Worm (Caenorhabditis elegans) whole organism, young adult: ENCODE measurements around the gene fbxc-43.

Experiments used
- D2030.7 ChIP-seq: fragments of 200-800 bp; sonication (Bioruptor generic); IDR thresholded peaks from 2 replicates; pipeline ENCODE4 v1.3.6; 2022; ENCODE audit warnings: missing genetic modification reagents, missing genetic modification characterization, missing compliant biosample characterization
- F57C9.4 ChIP-seq: sonication (generic microtip); optimal IDR thresholded peaks from 2 replicates; lab custom pipeline; 2017; ENCODE audit warnings: mild to moderate bottlenecking, missing genetic modification characterization, missing compliant biosample characterization
- dpl-1 ChIP-seq: fragments of 150-350 bp; optimal IDR thresholded peaks from 2 replicates; lab custom pipeline; 2014; ENCODE audit warnings: missing biosample characterization, missing genetic modification reagents, missing genetic modification characterization
- hlh-26 ChIP-seq: fragments of 200-800 bp; sonication (Bioruptor generic); conservative IDR thresholded peaks from 2 replicates; pipeline ENCODE4 v1.3.6; 2022; ENCODE audit warnings: missing genetic modification reagents, missing genetic modification characterization, missing compliant biosample characterization
- let-526 ChIP-seq: fragments of 200-800 bp; sonication (Bioruptor generic); IDR thresholded peaks from 2 replicates; pipeline ENCODE4 v1.3.6; 2022; ENCODE audit warnings: missing genetic modification reagents, missing genetic modification characterization, missing compliant biosample characterization
- ztf-22 ChIP-seq: fragments of 200-800 bp; sonication (Bioruptor generic); optimal IDR thresholded peaks from 2 replicates; lab custom pipeline; 2018; ENCODE audit warnings: mild to moderate bottlenecking, missing genetic modification characterization, moderate library complexity, missing compliant biosample characterization

DNA sequence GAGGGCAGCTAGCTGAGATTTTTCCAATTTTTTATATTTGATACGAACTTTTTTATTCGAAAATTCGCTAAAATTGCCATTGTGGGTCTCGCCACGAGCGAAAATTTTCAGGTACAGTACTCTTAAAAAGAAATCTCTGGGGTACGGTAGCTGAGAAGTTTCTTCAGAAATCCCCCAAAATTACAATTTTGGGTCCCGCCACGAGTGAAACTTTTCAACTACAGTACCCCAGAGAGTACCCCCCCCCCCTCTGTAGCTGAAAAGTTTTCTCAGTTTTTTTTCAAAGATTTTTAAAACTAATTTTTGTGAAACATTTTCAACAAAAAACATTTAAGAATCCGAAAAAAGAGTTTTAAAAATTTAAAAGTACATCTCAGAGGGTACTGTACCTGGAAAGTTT lies 9.2 kb upstream of the fbxc-43 start:
- no peak for TF ChIP-seq ztf-22 (GFP tag; lab: Kevin White, UChicago)
- no peak for TF ChIP-seq dpl-1 (GFP tag; lab: Kevin White, UChicago)
- no peak for TF ChIP-seq F57C9.4
- TF ChIP-seq let-526 = no peak
- no peak for TF ChIP-seq D2030.7 (GFP tag; lab: Robert Waterston, UW)
- no peak for TF ChIP-seq hlh-26 (GFP tag; lab: Robert Waterston, UW)
